Worm (Caenorhabditis elegans): ENCODE results near the gene F46B6.12.

DNA sequence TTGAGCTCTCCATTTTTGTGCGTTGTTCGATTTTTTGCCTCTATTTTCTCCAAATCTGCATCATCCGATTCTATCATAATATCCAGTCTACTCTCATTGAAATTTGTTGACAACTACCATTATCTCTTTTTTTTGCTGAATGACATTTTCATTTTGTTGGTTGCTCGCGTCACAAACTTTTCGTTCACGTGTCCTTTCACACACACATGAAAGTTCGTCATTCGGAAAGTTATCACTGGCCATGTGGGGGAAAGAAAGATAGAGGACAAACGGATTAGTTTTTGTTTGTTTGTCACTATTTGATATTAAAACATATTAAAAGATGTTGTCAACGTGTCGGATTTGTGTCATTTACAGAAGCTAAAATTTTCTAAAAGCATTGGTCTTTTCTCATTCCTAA lies 19.4 kb upstream of the F46B6.12 start:
- TF ChIP-seq snpc-4 (tag; optimal IDR thresholded peaks at IDR 0.05) (no peak), daf-19 (GFP tag; conservative IDR thresholded peaks at IDR 0.05) (no peak)
